Worm (Caenorhabditis elegans): ENCODE results near the gene gip-1.
A peak's percentile ranks its signal among the peaks of the same experiment; 100 is the strongest.

DNA sequence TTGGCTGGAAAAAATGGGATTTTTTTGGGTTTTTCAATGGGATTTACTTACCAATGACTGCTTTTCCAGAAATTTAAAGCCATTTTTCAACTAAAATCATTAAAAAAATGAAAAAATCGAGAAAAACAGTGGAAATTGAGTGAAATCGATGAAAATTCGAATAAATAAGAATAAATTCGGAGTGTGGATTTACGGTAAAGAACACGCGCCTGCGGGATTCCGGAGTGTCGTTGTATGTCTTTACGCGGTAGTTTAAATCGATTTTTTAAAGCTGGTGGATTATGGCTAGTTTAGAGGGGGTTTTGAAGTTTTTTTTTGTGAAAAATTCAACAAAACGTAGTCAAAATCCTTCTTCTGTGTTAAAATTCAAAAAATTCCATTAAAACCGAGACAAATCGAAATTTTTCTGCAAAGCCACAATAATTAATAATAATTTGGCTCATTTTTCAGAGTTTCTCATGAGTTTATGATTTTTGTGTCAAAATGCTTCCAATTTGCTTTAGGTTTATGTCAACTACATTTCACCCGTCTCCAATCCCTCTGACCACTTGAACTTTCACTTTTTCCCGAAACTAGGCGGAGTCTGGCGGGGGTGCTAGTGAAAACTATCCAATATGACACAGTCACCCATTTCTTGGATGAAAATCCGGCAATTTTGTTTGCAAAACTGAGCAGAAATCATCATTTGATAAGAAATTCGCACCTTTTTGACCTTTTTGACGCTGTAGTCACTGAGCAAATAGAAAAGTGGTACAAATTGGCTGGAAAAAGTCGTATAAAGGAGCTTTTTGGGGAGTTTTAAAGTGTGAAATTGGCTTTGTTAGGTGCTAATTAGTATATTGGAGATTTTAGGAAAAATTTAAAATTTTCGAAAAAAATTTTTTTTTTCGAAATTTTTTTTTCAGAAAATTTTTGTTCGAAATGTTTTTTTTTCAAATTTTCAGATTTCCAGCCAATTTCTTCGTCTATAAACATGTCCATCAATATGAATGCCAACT lies 54.0 kb downstream of the gip-1 start, which contains the start of the genes cic-1 and strm-1:
- TF ChIP-seq ceh-39 (tag; optimal IDR thresholded peaks at IDR 0.05) (no peak), nhr-28 (tag; optimal IDR thresholded peaks at IDR 0.05) (no peak), snpc-4 (tag; optimal IDR thresholded peaks at IDR 0.05) (no peak), mab-5 (tag; optimal IDR thresholded peaks at IDR 0.05) (peak; percentile 11), nhr-237 (tag; optimal IDR thresholded peaks at IDR 0.05) (peak; percentile 20), nhr-12 (tag; optimal IDR thresholded peaks at IDR 0.05) (no peak), lsy-2 (tag; optimal IDR thresholded peaks at IDR 0.05) (peak; percentile 51), mep-1 (tag; optimal IDR thresholded peaks at IDR 0.05) (no peak), lin-13 (tag; optimal IDR thresholded peaks at IDR 0.05) (peak; percentile 30), blmp-1 (tag; optimal IDR thresholded peaks at IDR 0.05) (peak; percentile 94), unc-62 (GFP tag; optimal IDR thresholded peaks at IDR 0.05) (no peak), M03D4.4 (tag; optimal IDR thresholded peaks at IDR 0.05) (no peak), mls-2 (tag; optimal IDR thresholded peaks at IDR 0.05) (no peak), nhr-2 (tag; optimal IDR thresholded peaks at IDR 0.05) (no peak)
